Fruit fly (Drosophila melanogaster) S2 (cell line): ENCODE data around the gene CG17646.

Experiments
- CG8478 ChIP-seq: fragments of >200 bp; optimal IDR thresholded peaks from 2 replicates; lab custom pipeline; 2018
- CTCF ChIP-seq, 2 experiments: fragments of >200 bp; optimal IDR thresholded peaks; 2 replicates each; lab custom pipeline; 2018

DNA sequence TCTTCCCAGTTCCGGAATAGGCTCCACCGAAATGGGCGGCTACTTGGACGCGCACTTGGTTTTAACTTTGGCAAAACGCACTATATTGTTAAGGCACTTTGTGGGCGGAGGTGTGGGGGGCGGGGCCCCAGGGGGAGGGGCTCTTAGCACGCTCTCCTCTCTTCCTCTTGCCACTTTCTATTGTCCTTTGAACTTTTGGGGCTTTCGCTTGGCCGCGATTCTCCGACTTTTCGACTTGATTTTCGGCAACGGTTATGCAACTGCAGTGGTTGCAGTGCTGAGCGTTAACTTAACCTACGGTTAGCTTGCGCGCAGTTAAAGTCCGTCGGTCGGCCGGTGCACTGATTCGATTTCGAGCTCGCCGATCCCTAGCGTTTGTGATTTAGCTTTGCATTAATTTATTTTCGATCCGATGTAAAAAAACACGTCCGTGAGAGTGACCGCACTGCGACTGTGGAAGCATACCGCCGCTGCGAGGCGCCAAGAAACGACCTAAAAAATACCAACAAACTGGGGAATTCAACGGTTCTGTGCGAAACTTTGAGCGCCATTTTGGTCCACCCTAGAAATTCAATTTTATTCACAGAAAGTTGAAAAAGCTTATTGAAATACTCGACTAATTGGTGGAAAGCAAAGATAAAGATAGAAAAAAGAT is 8.3 kb upstream of the CG17646 start, which contains the start of gene Rim2:
- no peak for TF ChIP-seq CG8478 (lab: Kevin White, UChicago)
- peak in 1 of 2 experiments; percentile 2 for TF ChIP-seq CTCF (optimal IDR thresholded peaks at IDR 0.05; lab: Kevin White, UChicago)
